Worm (Caenorhabditis elegans) whole organism, young adult: ENCODE results near the gene nhr-51.

Source experiments
- attf-5 ChIP-seq: fragments of 200-800 bp; sonication (Bioruptor generic); optimal IDR thresholded peaks from 2 replicates; lab custom pipeline; 2018; ENCODE audit warnings: mild to moderate bottlenecking, missing genetic modification characterization, missing compliant biosample characterization
- ccch-3 ChIP-seq: fragments of 200-800 bp; sonication (Bioruptor generic); optimal IDR thresholded peaks from 2 replicates; lab custom pipeline; 2018; ENCODE audit warnings: mild to moderate bottlenecking, missing genetic modification characterization, missing compliant biosample characterization
- ceh-79 ChIP-seq: sonication (generic microtip); optimal IDR thresholded peaks from 2 replicates; lab custom pipeline; 2017; ENCODE audit warnings: mild to moderate bottlenecking, missing genetic modification characterization, missing compliant biosample characterization
- tbx-9 ChIP-seq: sonication (generic microtip); optimal IDR thresholded peaks from 2 replicates; lab custom pipeline; 2016; ENCODE audit warnings: borderline replicate concordance, missing genetic modification characterization, inconsistent platforms, missing compliant biosample characterization

- TF ChIP-seq ccch-3 (GFP tag; lab: Kevin White, UChicago): no peak
- no peak for TF ChIP-seq ceh-79 (tag; lab: Kevin White, UChicago)
- TF ChIP-seq attf-5 (GFP tag; lab: Kevin White, UChicago): no peak
- TF ChIP-seq tbx-9: no peak
Observed at ce11 chrV:15685599-15685998, 11.8 kb downstream of the nhr-51 start, which contains the start of gene nhr-196.
